Fruit fly (Drosophila melanogaster) S2 (cell line): ENCODE results near the gene CG42534.

Source experiments
- CG8478 ChIP-seq: fragments of >200 bp; optimal IDR thresholded peaks from 2 replicates; lab custom pipeline; 2018
- CTCF ChIP-seq, 2 experiments: fragments of >200 bp; optimal IDR thresholded peaks; 2 replicates each; lab custom pipeline; 2018

dm6 chr3R:27294113-27294512, 46.3 kb upstream of the CG42534 start:
- TF ChIP-seq CG8478 (lab: Kevin White, UChicago) (no peak), CTCF (optimal IDR thresholded peaks at IDR 0.05; lab: Kevin White, UChicago) (no peak)
